Fruit fly (Drosophila melanogaster): ENCODE results near the gene CG7326.

CG7326 gene

DNA sequence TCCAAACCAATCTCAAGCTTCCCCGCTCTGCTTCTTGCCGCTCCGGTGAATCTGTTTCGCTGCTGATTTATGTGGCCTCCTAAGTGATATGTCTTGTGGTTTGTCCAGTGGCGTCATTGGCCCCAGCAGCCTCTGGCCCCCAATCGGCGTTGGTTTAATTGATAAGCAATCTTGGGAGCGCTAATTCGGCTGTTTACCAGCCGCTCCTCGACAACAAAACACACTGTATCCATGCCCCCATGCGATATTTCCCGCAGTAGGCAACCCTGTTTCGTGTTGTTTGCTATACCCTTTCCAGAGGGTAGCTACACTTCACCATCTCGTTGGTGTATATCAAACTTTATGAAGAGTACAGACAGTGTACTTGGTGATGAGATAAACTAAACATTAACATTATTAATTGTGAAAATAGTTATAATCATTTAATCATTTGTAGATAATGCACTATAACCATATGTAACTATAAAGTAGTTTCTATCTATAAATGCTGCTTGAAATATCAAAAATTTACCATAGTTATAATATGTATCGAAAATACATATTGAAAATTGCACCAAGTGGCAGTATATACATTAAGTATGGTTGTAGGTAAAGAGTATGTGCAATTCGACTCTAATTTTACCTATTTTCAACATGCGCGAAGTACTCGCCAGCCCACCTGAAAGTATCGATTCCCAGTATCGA is 15.1 kb downstream of the CG7326 start, which contains the start of gene shop (continued):
- TF ChIP-seq yki (optimal IDR thresholded peaks at IDR 0.05) (no peak), CG2199 (GFP tag; IDR thresholded peaks at IDR 0.05) (no peak), gfzf (GFP tag; optimal IDR thresholded peaks at IDR 0.05) (no peak), luna (GFP tag; optimal IDR thresholded peaks at IDR 0.05) (no peak), Chrac-16 (GFP tag; optimal IDR thresholded peaks at IDR 0.05) (peak; percentile 84), CG12219 (GFP tag; optimal IDR thresholded peaks at IDR 0.05) (peak; percentile 79), jing (GFP tag; optimal IDR thresholded peaks at IDR 0.05) (peak; percentile 78), CG1602 (GFP tag; optimal IDR thresholded peaks at IDR 0.05) (peak; percentile 82), CG6254 (GFP tag; optimal IDR thresholded peaks at IDR 0.05) (peak; percentile 54), Blimp-1 (GFP tag; optimal IDR thresholded peaks at IDR 0.05) (peak; percentile 76), tin (GFP tag; optimal IDR thresholded peaks at IDR 0.05) (peak; percentile 82), CG1603 (tag; optimal IDR thresholded peaks at IDR 0.05) (peak; percentile 73), ato (GFP tag; IDR thresholded peaks at IDR 0.05; ENCODE audit: partially characterized antibody) (no peak), CG4328 (GFP tag; optimal IDR thresholded peaks at IDR 0.05) (peak; percentile 71), CG14710 (tag; optimal IDR thresholded peaks at IDR 0.05) (peak; percentile 87), dpn (GFP tag; optimal IDR thresholded peaks at IDR 0.05) (peak; percentile 73 to 92), CG11695 (GFP tag; IDR thresholded peaks at IDR 0.05) (peak; percentile 82), caup (GFP tag; optimal IDR thresholded peaks at IDR 0.05; ENCODE audit: severe bottlenecking) (peak; percentile 68), vvl (GFP tag; IDR thresholded peaks at IDR 0.05) (peak; percentile 60; the same call in 1 of the 2 replicates), pfk (GFP tag; optimal IDR thresholded peaks at IDR 0.05) (no peak), fd96Cb (tag; optimal IDR thresholded peaks at IDR 0.05) (peak; percentile 86), gro (GFP tag; optimal IDR thresholded peaks at IDR 0.05) (peak; percentile 52), CG18476 (GFP tag; optimal IDR thresholded peaks at IDR 0.05) (peak; percentile 83), gce (GFP tag; IDR thresholded peaks at IDR 0.05) (0 out of 3 replicates have a peak, but pooled peaks have one; percentile 57), Ssrp (tag; optimal IDR thresholded peaks at IDR 0.05) (peak; percentile 87), ase (GFP tag; IDR thresholded peaks at IDR 0.05) (peak; percentile 71; the same call in 1 of the 3 replicates), CG10979 (tag; optimal IDR thresholded peaks at IDR 0.05) (peak; percentile 87), Eip74EF (GFP tag; optimal IDR thresholded peaks at IDR 0.05) (peak in 1 of 2 experiments; percentile 77), CG3163 (GFP tag; optimal IDR thresholded peaks at IDR 0.05) (peak; percentile 26), CG2712 (tag; optimal IDR thresholded peaks at IDR 0.05) (peak; percentile 87), odd (GFP tag; optimal IDR thresholded peaks at IDR 0.05) (peak; percentile 71), CG17385 (GFP tag; optimal IDR thresholded peaks at IDR 0.05) (peak; percentile 80), stwl (tag; optimal IDR thresholded peaks at IDR 0.05) (no peak), CrebB (tag; optimal IDR thresholded peaks at IDR 0.05) (peak; percentile 75), bsh (GFP tag; optimal IDR thresholded peaks at IDR 0.05) (peak; percentile 78 to 81), Poxn (GFP tag; IDR thresholded peaks at IDR 0.05) (no peak), B-H2 (GFP tag; optimal IDR thresholded peaks at IDR 0.05) (peak; percentile 64), CG3065 (GFP tag; optimal IDR thresholded peaks at IDR 0.05) (peak; percentile 47), CG14441 (GFP tag; IDR thresholded peaks at IDR 0.05) (peak; percentile 57; the same call in 1 of the 2 replicates), Ets65A (GFP tag) (peak; percentile 97), Trl (optimal IDR thresholded peaks at IDR 0.05) (no peak), Trl (GFP tag; optimal IDR thresholded peaks at IDR 0.05) (peak; percentile 47), lola (GFP tag; optimal IDR thresholded peaks at IDR 0.05) (peak in 1 of 3 experiments; percentile 82), CG12236 (GFP tag; optimal IDR thresholded peaks at IDR 0.05) (no peak), slou (GFP tag; optimal IDR thresholded peaks at IDR 0.05) (peak; percentile 51), Myb (GFP tag; optimal IDR thresholded peaks at IDR 0.05) (peak; percentile 28), H15 (GFP tag; IDR thresholded peaks at IDR 0.05) (peak; percentile 47; the same call in 1 of the 3 replicates), CG7786 (GFP tag; optimal IDR thresholded peaks at IDR 0.05) (peak; percentile 74), sug (tag; optimal IDR thresholded peaks at IDR 0.05) (peak; percentile 86)
